Worm (Caenorhabditis elegans): ENCODE results near the gene Y54G11A.3.

The Y54G11A.3 gene

DNA sequence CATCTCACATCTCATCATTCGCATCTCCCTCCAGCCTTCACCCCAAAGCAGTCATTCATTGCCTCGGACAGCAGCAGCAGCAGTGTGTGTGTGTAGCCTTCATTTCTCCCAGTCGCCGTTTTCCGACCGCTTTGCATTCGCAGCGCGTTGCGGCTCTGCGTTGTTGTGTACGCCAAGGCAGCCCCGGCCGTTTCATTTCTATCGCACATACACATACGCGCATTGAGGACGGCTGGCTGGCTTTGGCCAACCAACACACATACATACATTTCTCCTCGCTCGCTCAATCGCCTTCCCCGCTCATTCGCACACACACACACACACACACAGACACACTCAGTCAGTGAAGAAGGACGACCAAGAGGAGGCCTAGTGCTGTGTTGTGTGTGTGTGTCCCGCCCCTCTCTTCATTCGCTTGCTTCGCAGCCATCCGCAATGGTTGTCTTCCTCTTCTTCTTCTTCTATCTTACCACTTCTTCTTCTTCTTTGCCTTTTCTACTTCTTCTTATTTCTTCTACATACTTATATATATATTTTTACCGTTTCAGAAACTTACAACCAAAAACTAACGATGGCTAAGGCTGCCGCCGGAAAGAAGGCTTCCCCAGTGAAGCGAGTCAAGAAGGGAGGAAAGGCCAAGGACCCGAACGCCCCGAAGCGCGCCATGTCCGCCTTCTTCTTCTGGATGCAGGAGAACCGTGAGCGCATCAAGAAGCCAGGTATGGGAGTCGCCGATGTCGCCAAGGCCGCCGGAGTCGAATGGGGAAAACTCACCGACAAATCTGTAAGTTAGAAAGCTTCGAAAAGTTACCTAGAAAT lies 26.1 kb upstream of the Y54G11A.3 start, which contains the start of gene hmg-1.1 (continued):
- TF ChIP-seq unc-39 (tag; optimal IDR thresholded peaks at IDR 0.05) (no peak), D1046.2 (GFP tag; IDR thresholded peaks at IDR 0.05) (no peak), ceh-20 (GFP tag; IDR thresholded peaks at IDR 0.05) (peak; percentile 55; the same call in 1 of the 2 replicates), dmd-9 (GFP tag; IDR thresholded peaks at IDR 0.05) (no peak), spr-3 (GFP tag; optimal IDR thresholded peaks at IDR 0.05) (peak; percentile 66), lsy-2 (tag; optimal IDR thresholded peaks at IDR 0.05) (peak; percentile 62 to 80), nhr-237 (tag; optimal IDR thresholded peaks at IDR 0.05) (no peak), mdl-1 (tag; optimal IDR thresholded peaks at IDR 0.05) (peak in 1 of 2 experiments; percentile 81), nhr-48 (tag; optimal IDR thresholded peaks at IDR 0.05) (peak; percentile 41), nhr-102 (tag; optimal IDR thresholded peaks at IDR 0.05) (peak; percentile 58), ZK546.5 (tag; optimal IDR thresholded peaks at IDR 0.05) (no peak), nhr-6 (tag; optimal IDR thresholded peaks at IDR 0.05) (peak; percentile 55), lin-38 (GFP tag; IDR thresholded peaks at IDR 0.05) (peak; percentile 57; the same call in 1 of the 2 replicates), ceh-44 (GFP tag; IDR thresholded peaks at IDR 0.05) (no peak), Y105C5A.15 (GFP tag; IDR thresholded peaks at IDR 0.05) (no peak), mdt-29 (GFP tag; IDR thresholded peaks at IDR 0.05) (peak; percentile 30; the same call in 1 of the 2 replicates), mep-1 (tag; optimal IDR thresholded peaks at IDR 0.05) (peak; percentile 94), tra-1 (GFP tag; IDR thresholded peaks at IDR 0.05) (peak; percentile 65), F10B5.3 (tag; optimal IDR thresholded peaks at IDR 0.05) (no peak), lin-39 (tag; optimal IDR thresholded peaks at IDR 0.05) (no peak), hif-1 (tag; optimal IDR thresholded peaks at IDR 0.05) (peak; percentile 56 to 89), nhr-28 (tag; optimal IDR thresholded peaks at IDR 0.05) (peak; percentile 83), mxl-3 (GFP tag; optimal IDR thresholded peaks at IDR 0.05) (peak; percentile 91), sdz-12 (GFP tag; optimal IDR thresholded peaks at IDR 0.05) (no peak), nhr-11 (tag; optimal IDR thresholded peaks at IDR 0.05) (peak; percentile 79), unc-130 (GFP tag; optimal IDR thresholded peaks at IDR 0.05) (peak; percentile 11), tag-97 (GFP tag; IDR thresholded peaks at IDR 0.05) (no peak), lin-13 (GFP tag; optimal IDR thresholded peaks at IDR 0.05) (peak; percentile 95), ztf-11 (tag; optimal IDR thresholded peaks at IDR 0.05) (no peak), F44E2.7 (GFP tag; IDR thresholded peaks at IDR 0.05) (no peak), madf-9 (GFP tag; conservative IDR thresholded peaks at IDR 0.05) (peak; percentile 40; the same call in 1 of the 2 replicates), hlh-30 (tag; optimal IDR thresholded peaks at IDR 0.05; ENCODE audit: insufficient read depth) (peak; percentile 34), skn-1 (tag; optimal IDR thresholded peaks at IDR 0.05) (no peak), fkh-10 (GFP tag; optimal IDR thresholded peaks at IDR 0.05) (peak; percentile 25), egl-43 (GFP tag; IDR thresholded peaks at IDR 0.05) (peak; percentile 66; the same call in 1 of the 2 replicates), snpc-1.2 (GFP tag; IDR thresholded peaks at IDR 0.05) (no peak), dmd-8 (GFP tag; IDR thresholded peaks at IDR 0.05) (0 out of 2 replicates have a peak, but pooled peaks have one; percentile 59), hlh-11 (tag; optimal IDR thresholded peaks at IDR 0.05) (peak; percentile 96), ces-1 (GFP tag; optimal IDR thresholded peaks at IDR 0.05) (no peak), Y48G9A.11 (GFP tag; IDR thresholded peaks at IDR 0.05) (no peak), ZK337.2 (GFP tag; IDR thresholded peaks at IDR 0.05) (no peak), daf-16 (GFP tag; optimal IDR thresholded peaks at IDR 0.05) (peak; percentile 9 to 34), daf-16 (tag; optimal IDR thresholded peaks at IDR 0.05) (peak; percentile 80), ceh-32 (tag; optimal IDR thresholded peaks at IDR 0.05; ENCODE audit: poor library complexity) (no peak), lim-7 (GFP tag; IDR thresholded peaks at IDR 0.05) (peak; percentile 30; the same call in 1 of the 2 replicates), spr-1 (tag; optimal IDR thresholded peaks at IDR 0.05) (peak; percentile 43), pqm-1 (tag; optimal IDR thresholded peaks at IDR 0.05) (peak; percentile 22), ama-1 (optimal IDR thresholded peaks at IDR 0.05) (peak; percentile 40), nhr-41 (GFP tag; IDR thresholded peaks at IDR 0.05) (no peak), lir-3 (tag; optimal IDR thresholded peaks at IDR 0.05) (no peak)
